Worm (Caenorhabditis elegans): ENCODE measurements around the gene T25C12.3.

ce11 chrX:11462112-11462511 is 37.7 kb downstream of the T25C12.3 start:
- no peak for TF ChIP-seq tbx-11 (GFP tag; IDR thresholded peaks at IDR 0.05)
- TF ChIP-seq pes-1 (GFP tag; IDR thresholded peaks at IDR 0.05): no peak
- no peak for TF ChIP-seq hnd-1 (tag; optimal IDR thresholded peaks at IDR 0.05)

Data from whole organism, early embryonic.